Worm (Caenorhabditis elegans): ENCODE results near the gene Y14H12A.2.

DNA sequence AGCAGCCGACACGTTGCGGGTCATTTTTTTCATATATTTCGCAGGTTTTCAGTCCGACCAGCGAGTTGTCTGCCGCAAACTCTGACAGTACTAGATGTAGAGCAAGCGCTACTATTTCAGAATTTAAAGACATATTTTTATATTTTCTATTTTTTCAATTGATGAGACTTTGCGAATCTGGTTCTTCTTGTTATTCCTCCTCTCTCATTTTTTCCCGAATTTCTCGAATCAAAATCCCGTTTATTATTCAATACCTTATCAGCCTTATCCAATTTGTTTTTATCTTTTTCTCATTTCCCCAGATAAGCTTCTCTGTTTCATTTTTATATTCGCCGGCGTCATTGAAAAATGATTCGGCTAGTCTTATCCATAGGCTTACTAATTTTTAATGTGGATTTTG, 13.5 kb downstream of the Y14H12A.2 start, which contains the start of gene dos-2:
- TF ChIP-seq blmp-1 (tag; optimal IDR thresholded peaks at IDR 0.05) (no peak), lin-15B (tag; optimal IDR thresholded peaks at IDR 0.05) (no peak), zag-1 (tag; optimal IDR thresholded peaks at IDR 0.05) (no peak), nhr-90 (tag; optimal IDR thresholded peaks at IDR 0.05; ENCODE audit: poor library complexity) (no peak), jun-1 (tag; optimal IDR thresholded peaks at IDR 0.05) (no peak)
